Worm (Caenorhabditis elegans): Measurements from ENCODE around the gene C09F9.1.

ce11 chrII:14705215-14705614, 7.1 kb downstream of the C09F9.1 start, which contains the start of gene C09F9.2:
- TF ChIP-seq cey-2 (tag; optimal IDR thresholded peaks at IDR 0.05; ENCODE audit: borderline replicate concordance, insufficient read depth): no peak
- TF ChIP-seq aha-1 (tag): peak; percentile 85

Measured in whole organism, L4 larva.